Worm (Caenorhabditis elegans): ENCODE data around the gene F56B3.6.

ce11 chrIV:830262-830960, 42.6 kb downstream of the F56B3.6 start:
- TF ChIP-seq ceh-18 (tag; optimal IDR thresholded peaks at IDR 0.05) = no peak
- TF ChIP-seq dmd-4 (tag; optimal IDR thresholded peaks at IDR 0.05; ENCODE audit: borderline replicate concordance) = no peak
- no peak for TF ChIP-seq pha-2 (tag; optimal IDR thresholded peaks at IDR 0.05)
- TF ChIP-seq fkh-10 (GFP tag; optimal IDR thresholded peaks at IDR 0.05) = no peak
- no peak for TF ChIP-seq npax-4 (tag; optimal IDR thresholded peaks at IDR 0.05)
- TF ChIP-seq ets-4 (tag; optimal IDR thresholded peaks at IDR 0.05) = no peak
- TF ChIP-seq ceh-19 (GFP tag; optimal IDR thresholded peaks at IDR 0.05) = no peak
- no peak for TF ChIP-seq unc-3 (GFP tag; conservative IDR thresholded peaks at IDR 0.05)
- no peak for TF ChIP-seq unc-3 (tag; optimal IDR thresholded peaks at IDR 0.05)
- no peak for TF ChIP-seq pha-4 (tag; optimal IDR thresholded peaks at IDR 0.05)
- no peak for TF ChIP-seq nhr-11 (tag; optimal IDR thresholded peaks at IDR 0.05)
- no peak for TF ChIP-seq che-1 (tag; optimal IDR thresholded peaks at IDR 0.05)
- no peak for TF ChIP-seq hlh-6 (tag; optimal IDR thresholded peaks at IDR 0.05)
- TF ChIP-seq ama-1 (optimal IDR thresholded peaks at IDR 0.05) = no peak
